Fruit fly (Drosophila melanogaster) whole organism, embryonic: ENCODE results near the gene CG31952.
A peak's percentile ranks its signal among the peaks of the same experiment; 100 is the strongest.

Experiments
- CG10267 ChIP-seq: fragments of 200-800 bp; sonication (Bioruptor generic); optimal IDR thresholded peaks from 2 replicates; lab custom pipeline; 2018; ENCODE audit warnings: missing biosample characterization, mild to moderate bottlenecking, missing genetic modification characterization, moderate library complexity
- CG10543 ChIP-seq: fragments of 200-800 bp; sonication (Bioruptor generic); optimal IDR thresholded peaks from 3 replicates; lab custom pipeline; 2017; ENCODE audit warnings: missing biosample characterization, mild to moderate bottlenecking, missing genetic modification characterization, moderate library complexity
- CG10959 ChIP-seq: fragments of 200-800 bp; sonication (Bioruptor generic); IDR thresholded peaks from 2 replicates; pipeline ENCODE4 v1.3.6; 2022; ENCODE audit warnings: missing biosample characterization, missing genetic modification characterization
- CG11696 ChIP-seq: fragments of 200-800 bp; sonication (Bioruptor generic); IDR thresholded peaks from 2 replicates; pipeline ENCODE4 v1.3.6; 2022; ENCODE audit warnings: missing biosample characterization, missing genetic modification characterization
- CG12236 ChIP-seq: fragments of 200-800 bp; sonication (Bioruptor generic); optimal IDR thresholded peaks from 2 replicates; lab custom pipeline; 2016; ENCODE audit warnings: missing biosample characterization, missing genetic modification characterization
- CG12769 ChIP-seq: fragments of 200-800 bp; sonication (Bioruptor generic); optimal IDR thresholded peaks from 2 replicates; lab custom pipeline; 2019; ENCODE audit warnings: missing biosample characterization, mild to moderate bottlenecking, missing genetic modification characterization, moderate library complexity
- CG14710 ChIP-seq: fragments of 200-800 bp; sonication (Bioruptor generic); optimal IDR thresholded peaks from 3 replicates; lab custom pipeline; 2019; ENCODE audit warnings: missing biosample characterization, mild to moderate bottlenecking, missing genetic modification characterization, moderate library complexity
- CG15073 ChIP-seq: fragments of 200-800 bp; sonication (Bioruptor generic); optimal IDR thresholded peaks from 2 replicates; lab custom pipeline; 2016; ENCODE audit warnings: missing biosample characterization, missing genetic modification characterization
- CG15601 ChIP-seq: fragments of 200-800 bp; sonication (Bioruptor generic); optimal IDR thresholded peaks from 3 replicates; lab custom pipeline; 2019; ENCODE audit warnings: missing biosample characterization, mild to moderate bottlenecking, missing genetic modification characterization, moderate library complexity
- CG18619 ChIP-seq: fragments of 200-800 bp; sonication (Bioruptor generic); optimal IDR thresholded peaks from 3 replicates; lab custom pipeline; 2017; ENCODE audit warnings: missing biosample characterization, mild to moderate bottlenecking, missing genetic modification characterization
- CG31224 ChIP-seq: fragments of 200-800 bp; sonication (Bioruptor generic); IDR thresholded peaks from 2 replicates; pipeline ENCODE4 v1.3.6; 2022; ENCODE audit warnings: missing biosample characterization, missing genetic modification characterization
- CG6791 ChIP-seq: fragments of 200-800 bp; sonication (Bioruptor generic); IDR thresholded peaks from 3 replicates; pipeline ENCODE4 v1.3.6; 2022; ENCODE audit warnings: missing biosample characterization, missing genetic modification characterization; ENCODE audit not compliant: partially characterized antibody
- CG7786 ChIP-seq: fragments of 200-800 bp; sonication (Bioruptor generic); optimal IDR thresholded peaks from 2 replicates; lab custom pipeline; 2016; ENCODE audit warnings: missing biosample characterization, missing genetic modification characterization
- CG8290 ChIP-seq, 3 experiments: fragments of 200-800 bp; sonication (Bioruptor generic); optimal IDR thresholded peaks; 2 replicates each; lab custom pipeline; 2016 to 2019; ENCODE audit warnings: missing biosample characterization in 3 of 3, missing genetic modification characterization in 3 of 3, mild to moderate bottlenecking in 2 of 3, moderate library complexity in 1 of 3
- CG8359 ChIP-seq: fragments of 200-800 bp; sonication (Bioruptor generic); optimal IDR thresholded peaks from 2 replicates; lab custom pipeline; 2017; ENCODE audit warnings: missing biosample characterization, mild to moderate bottlenecking, missing genetic modification characterization, borderline replicate concordance
- CG8924 ChIP-seq: fragments of 200-800 bp; optimal IDR thresholded peaks from 3 replicates; lab custom pipeline; 2019; ENCODE audit warnings: missing biosample characterization, mild to moderate bottlenecking, missing genetic modification characterization, moderate library complexity
- CG9797 ChIP-seq: fragments of 200-800 bp; sonication (Bioruptor generic); optimal IDR thresholded peaks from 3 replicates; lab custom pipeline; 2018; ENCODE audit warnings: missing biosample characterization, mild to moderate bottlenecking, missing genetic modification characterization
- CrebB ChIP-seq: fragments of 200-800 bp; sonication (Bioruptor generic); optimal IDR thresholded peaks from 3 replicates; lab custom pipeline; 2018; ENCODE audit warnings: missing biosample characterization, mild to moderate bottlenecking, missing genetic modification characterization
- Drgx ChIP-seq: fragments of 200-800 bp; sonication (Bioruptor generic); IDR thresholded peaks from 2 replicates; pipeline ENCODE4 v1.3.6; 2022; ENCODE audit warnings: missing biosample characterization, missing genetic modification characterization
- HmgD ChIP-seq: fragments of 200-800 bp; sonication (Bioruptor generic); optimal IDR thresholded peaks from 3 replicates; lab custom pipeline; 2016; ENCODE audit warnings: missing biosample characterization, missing genetic modification characterization
- HmgZ ChIP-seq: fragments of 200-800 bp; sonication (Bioruptor generic); optimal IDR thresholded peaks from 2 replicates; lab custom pipeline; 2018; ENCODE audit warnings: missing biosample characterization, mild to moderate bottlenecking, missing genetic modification characterization
- Hmr ChIP-seq: fragments of 200-800 bp; sonication (Bioruptor generic); optimal IDR thresholded peaks from 3 replicates; lab custom pipeline; 2017; ENCODE audit warnings: mild to moderate bottlenecking, missing biosample characterization, missing genetic modification reagents, missing genetic modification characterization
- Hr51 ChIP-seq, 2 experiments: fragments of 200-800 bp; sonication (Bioruptor generic); optimal IDR thresholded peaks; 2 replicates in 1 of 2; 3 replicates in 1 of 2; lab custom pipeline; 2016 to 2018; ENCODE audit warnings: missing biosample characterization in 2 of 2, missing genetic modification characterization in 2 of 2, mild to moderate bottlenecking in 1 of 2, moderate library complexity in 1 of 2
- NFAT ChIP-seq: fragments of 200-800 bp; sonication (Bioruptor generic); IDR thresholded peaks from 2 replicates; pipeline ENCODE4 v1.3.6; 2022; ENCODE audit warnings: missing biosample characterization, missing genetic modification characterization
- Six4 ChIP-seq: fragments of 200-800 bp; sonication (Bioruptor generic); optimal IDR thresholded peaks from 2 replicates; lab custom pipeline; 2016; ENCODE audit warnings: missing biosample characterization, missing genetic modification characterization
- Sox102F ChIP-seq: fragments of 200-800 bp; sonication (Bioruptor generic); optimal IDR thresholded peaks from 2 replicates; lab custom pipeline; 2018; ENCODE audit warnings: missing biosample characterization, mild to moderate bottlenecking, missing genetic modification characterization, moderate library complexity
- Spps ChIP-seq: fragments of 200-800 bp; sonication (Bioruptor generic); optimal IDR thresholded peaks from 2 replicates; lab custom pipeline; 2018; ENCODE audit warnings: missing biosample characterization, mild to moderate bottlenecking, missing genetic modification characterization
- bigmax ChIP-seq: fragments of 200-800 bp; sonication (Bioruptor generic); optimal IDR thresholded peaks from 2 replicates; lab custom pipeline; 2018; ENCODE audit warnings: missing biosample characterization, mild to moderate bottlenecking, missing genetic modification characterization
- btn ChIP-seq: fragments of 200-800 bp; sonication (Bioruptor generic); optimal IDR thresholded peaks from 2 replicates; lab custom pipeline; 2016; ENCODE audit warnings: missing biosample characterization, missing genetic modification characterization
- corto ChIP-seq: fragments of 200-800 bp; sonication (Bioruptor generic); optimal IDR thresholded peaks from 2 replicates; lab custom pipeline; 2016; ENCODE audit warnings: missing biosample characterization, mild to moderate bottlenecking, missing genetic modification characterization, moderate library complexity
- dati ChIP-seq: fragments of 200-800 bp; sonication (Bioruptor generic); IDR thresholded peaks from 2 replicates; pipeline ENCODE4 v1.3.6; 2022; ENCODE audit warnings: missing biosample characterization, missing genetic modification characterization
- esg ChIP-seq: fragments of 200-800 bp; sonication (Bioruptor generic); conservative IDR thresholded peaks from 2 replicates; pipeline ENCODE4 v1.3.6; 2022; ENCODE audit warnings: missing biosample characterization, missing genetic modification characterization
- eve ChIP-seq, 2 experiments: fragments of >200 bp; optimal IDR thresholded peaks; 2 replicates each; lab custom pipeline; 2017; ENCODE audit warnings: missing biosample characterization in 2 of 2, missing genetic modification characterization in 2 of 2
- fd102C ChIP-seq: fragments of 200-800 bp; sonication (Bioruptor generic); optimal IDR thresholded peaks from 2 replicates; lab custom pipeline; 2018; ENCODE audit warnings: missing biosample characterization, mild to moderate bottlenecking, missing genetic modification characterization, moderate library complexity
- fd3F ChIP-seq: fragments of 200-800 bp; sonication (Bioruptor generic); optimal IDR thresholded peaks from 2 replicates; lab custom pipeline; 2018; ENCODE audit warnings: missing biosample characterization, mild to moderate bottlenecking, missing genetic modification characterization, moderate library complexity
- gsb ChIP-seq: fragments of 200-800 bp; sonication (Bioruptor generic); IDR thresholded peaks from 2 replicates; pipeline ENCODE4 v1.3.6; 2022; ENCODE audit warnings: missing biosample characterization, missing genetic modification characterization
- kay ChIP-seq: fragments of 200-800 bp; sonication (Bioruptor generic); optimal IDR thresholded peaks from 2 replicates; lab custom pipeline; 2016; ENCODE audit warnings: missing biosample characterization, missing genetic modification characterization
- lola ChIP-seq, 3 experiments: fragments of >200 bp in 2 of 3; fragments of 200-800 bp in 1 of 3; sonication (Bioruptor generic) in 1 of 3; optimal IDR thresholded peaks; 2 replicates each; lab custom pipeline; 2017 to 2019; ENCODE audit warnings: missing biosample characterization in 3 of 3, missing genetic modification characterization in 3 of 3, mild to moderate bottlenecking in 1 of 3, moderate library complexity in 1 of 3
- luna ChIP-seq: fragments of 200-800 bp; sonication (Bioruptor generic); optimal IDR thresholded peaks from 2 replicates; lab custom pipeline; 2016; ENCODE audit warnings: missing biosample characterization, missing genetic modification characterization
- mld ChIP-seq: fragments of 200-800 bp; sonication (Bioruptor generic); IDR thresholded peaks from 3 replicates; pipeline ENCODE4 v1.3.6; 2022; ENCODE audit warnings: missing biosample characterization, missing genetic modification characterization; ENCODE audit not compliant: partially characterized antibody
- nerfin-2 ChIP-seq: fragments of 200-800 bp; sonication (Bioruptor generic); IDR thresholded peaks from 2 replicates; pipeline ENCODE4 v1.3.6; 2022; ENCODE audit warnings: missing biosample characterization, missing genetic modification characterization; ENCODE audit not compliant: partially characterized antibody
- org-1 ChIP-seq: fragments of 200-800 bp; sonication (Bioruptor generic); optimal IDR thresholded peaks from 2 replicates; lab custom pipeline; 2017; ENCODE audit warnings: missing biosample characterization, missing genetic modification characterization
- pan ChIP-seq, 4 experiments: fragments of >200 bp in 3 of 4; fragments of 200-800 bp in 1 of 4; sonication (Bioruptor generic) in 1 of 4; optimal IDR thresholded peaks in 3 of 4; IDR thresholded peaks in 1 of 4; 2 replicates each; pipeline versions ENCODE4 v1.3.6 to Lab custom; 2017 to 2022; ENCODE audit warnings: missing biosample characterization in 2 of 4, missing genetic modification characterization in 2 of 4, mixed read lengths in 1 of 4
- row ChIP-seq: fragments of 200-800 bp; sonication (Bioruptor generic); IDR thresholded peaks from 3 replicates; pipeline ENCODE4 v1.3.6; 2022; ENCODE audit warnings: missing biosample characterization, missing genetic modification characterization
- slou ChIP-seq: fragments of 200-800 bp; sonication (Bioruptor generic); optimal IDR thresholded peaks from 3 replicates; lab custom pipeline; 2016; ENCODE audit warnings: missing biosample characterization, missing genetic modification characterization
- so ChIP-seq: fragments of 200-800 bp; sonication (Bioruptor generic); IDR thresholded peaks from 3 replicates; pipeline ENCODE4 v1.3.6; 2022; ENCODE audit warnings: missing biosample characterization, missing genetic modification characterization
- sob ChIP-seq: fragments of 200-800 bp; sonication (Bioruptor generic); IDR thresholded peaks from 2 replicates; pipeline ENCODE4 v1.3.6; 2022; ENCODE audit warnings: missing biosample characterization, missing genetic modification characterization
- sqz ChIP-seq: fragments of 200-800 bp; sonication (Bioruptor generic); optimal IDR thresholded peaks from 3 replicates; lab custom pipeline; 2018; ENCODE audit warnings: missing biosample characterization, mild to moderate bottlenecking, missing genetic modification characterization
- tap ChIP-seq: fragments of 200-800 bp; optimal IDR thresholded peaks from 3 replicates; lab custom pipeline; 2019; ENCODE audit warnings: missing biosample characterization, mild to moderate bottlenecking, missing genetic modification characterization, moderate library complexity

The CG31952 gene

DNA sequence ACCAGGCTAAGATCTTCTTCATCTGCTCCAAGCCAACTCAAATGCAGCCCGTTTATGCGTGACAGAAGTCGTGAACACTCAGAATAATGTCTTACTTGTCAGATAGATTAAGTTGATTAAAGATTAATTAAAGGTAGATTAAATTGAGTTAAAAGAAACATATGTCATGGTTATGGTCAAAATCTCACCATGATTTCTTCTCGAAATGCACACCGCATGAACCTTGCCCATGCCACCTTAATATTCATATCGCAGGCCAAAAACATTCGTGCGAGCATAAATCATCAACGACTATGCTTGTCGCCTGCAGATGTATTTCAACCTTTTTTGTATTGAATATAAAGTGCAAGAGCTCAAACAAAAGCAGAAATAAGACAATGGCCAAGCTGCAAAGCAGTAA is 20.6 kb downstream of the CG31952 start (continued):
- TF ChIP-seq CG8924 (tag; lab: Kevin White, UChicago): peak; percentile 72
- no peak for TF ChIP-seq CG7786 (GFP tag; lab: Kevin White, UChicago)
- TF ChIP-seq CG9797: no peak
- peak; percentile 59 for TF ChIP-seq CG10267 (tag; lab: Kevin White, UChicago)
- peak; percentile 76 for TF ChIP-seq CG12769
- TF ChIP-seq corto (GFP tag; lab: Kevin White, UChicago): no peak
- no peak for TF ChIP-seq CG31224
- peak in 1 of 2 experiments; percentile 91 for TF ChIP-seq Hr51 (GFP tag; optimal IDR thresholded peaks at IDR 0.05; lab: Kevin White, UChicago)
- TF ChIP-seq CG18619: no peak
- TF ChIP-seq HmgZ (tag; lab: Kevin White, UChicago): no peak
- no peak for TF ChIP-seq HmgD (GFP tag; lab: Kevin White, UChicago)
- peak in 1 of 2 experiments; percentile 89 for TF ChIP-seq eve (GFP tag; optimal IDR thresholded peaks at IDR 0.05; lab: Kevin White, UChicago)
- TF ChIP-seq CG15601: peak; percentile 25
- TF ChIP-seq NFAT: no peak
- TF ChIP-seq CG8290 (GFP tag; optimal IDR thresholded peaks at IDR 0.05; lab: Kevin White, UChicago): no peak
- TF ChIP-seq CG8290 (tag; optimal IDR thresholded peaks at IDR 0.05; lab: Kevin White, UChicago): peak in 1 of 2 experiments; percentile 56
- peak; percentile 70 for TF ChIP-seq row (GFP tag; lab: Robert Waterston, UW)
- peak; percentile 32 for TF ChIP-seq CG8359
- TF ChIP-seq CG12236 (GFP tag; lab: Kevin White, UChicago): no peak
- peak; percentile 77 for TF ChIP-seq so (GFP tag; lab: Robert Waterston, UW)
- no peak for TF ChIP-seq CG15073
- TF ChIP-seq esg (GFP tag; lab: Robert Waterston, UW): peak; percentile 35; the same call in 1 of the 2 replicates
- TF ChIP-seq tap (tag; lab: Kevin White, UChicago): peak; percentile 84
- no peak for TF ChIP-seq fd3F (GFP tag; lab: Kevin White, UChicago)
- TF ChIP-seq Six4 (GFP tag; lab: Kevin White, UChicago): no peak
- no peak for TF ChIP-seq CG10543 (GFP tag; lab: Kevin White, UChicago)
- peak; percentile 37 for TF ChIP-seq CG14710
- no peak for TF ChIP-seq btn (GFP tag; lab: Kevin White, UChicago)
- no peak for TF ChIP-seq CG10959 (GFP tag; lab: Robert Waterston, UW)
- no peak for TF ChIP-seq CG11696 (GFP tag; lab: Robert Waterston, UW)
- TF ChIP-seq nerfin-2 (GFP tag; lab: Robert Waterston, UW): no peak
- TF ChIP-seq luna: no peak
- TF ChIP-seq Sox102F (GFP tag; lab: Kevin White, UChicago): peak; percentile 78
- TF ChIP-seq lola (GFP tag; optimal IDR thresholded peaks at IDR 0.05; lab: Kevin White, UChicago): no peak
- TF ChIP-seq CrebB (tag; lab: Kevin White, UChicago): peak; percentile 50
- TF ChIP-seq Drgx: peak; percentile 86
- TF ChIP-seq Hmr: peak; percentile 26
- no peak for TF ChIP-seq pan (optimal IDR thresholded peaks at IDR 0.05; lab: Kevin White, UChicago)
- peak in 1 of 2 experiments; percentile 81 for TF ChIP-seq pan (GFP tag; optimal IDR thresholded peaks at IDR 0.05 in 1 of 2, IDR thresholded peaks at IDR 0.05 in 1 of 2)
- peak; percentile 53 for TF ChIP-seq org-1 (GFP tag; lab: Kevin White, UChicago)
- TF ChIP-seq dati: no peak
- TF ChIP-seq CG6791 (GFP tag; lab: Robert Waterston, UW): no peak
- no peak for TF ChIP-seq slou (GFP tag; lab: Kevin White, UChicago)
- no peak for TF ChIP-seq kay
- TF ChIP-seq fd102C (GFP tag; lab: Kevin White, UChicago): no peak
- TF ChIP-seq bigmax (GFP tag; lab: Kevin White, UChicago): no peak
- TF ChIP-seq sob (GFP tag; lab: Robert Waterston, UW): no peak
- TF ChIP-seq gsb (GFP tag; lab: Robert Waterston, UW): no peak
- TF ChIP-seq mld (GFP tag; lab: Robert Waterston, UW): no peak
- peak; percentile 37 for TF ChIP-seq Spps
- TF ChIP-seq sqz (GFP tag; lab: Kevin White, UChicago): peak; percentile 42
